Fruit fly (Drosophila melanogaster) whole organism, embryonic: ENCODE measurements around the gene CG1494.
A peak's percentile ranks its signal among the peaks of the same experiment; 100 is the strongest.

Experiments used
- CG10267 ChIP-seq: fragments of 200-800 bp; sonication (Bioruptor generic); optimal IDR thresholded peaks from 2 replicates; lab custom pipeline; 2018; ENCODE audit warnings: missing biosample characterization, mild to moderate bottlenecking, missing genetic modification characterization, moderate library complexity
- CG10321 ChIP-seq: fragments of 200-800 bp; sonication (Bioruptor generic); IDR thresholded peaks from 2 replicates; pipeline ENCODE4 v1.3.6; 2022; ENCODE audit warnings: missing biosample characterization, missing genetic modification characterization
- CG10654 ChIP-seq: fragments of 200-800 bp; sonication (Bioruptor generic); optimal IDR thresholded peaks from 2 replicates; lab custom pipeline; 2016; ENCODE audit warnings: missing biosample characterization, missing genetic modification characterization
- CG11093 ChIP-seq: fragments of 200-800 bp; sonication (Bioruptor generic); IDR thresholded peaks from 3 replicates; pipeline ENCODE4 v1.3.6; 2022; ENCODE audit warnings: missing biosample characterization, missing genetic modification characterization
- CG12155 ChIP-seq: fragments of 200-800 bp; sonication (Bioruptor generic); optimal IDR thresholded peaks from 3 replicates; lab custom pipeline; 2016; ENCODE audit warnings: missing biosample characterization, missing genetic modification characterization
- CG12659 ChIP-seq: fragments of 200-800 bp; sonication (Bioruptor generic); optimal IDR thresholded peaks from 3 replicates; lab custom pipeline; 2017; ENCODE audit warnings: mild to moderate bottlenecking, missing biosample characterization, missing genetic modification reagents, missing genetic modification characterization
- CG12942 ChIP-seq: fragments of 200-800 bp; sonication (Bioruptor generic); optimal IDR thresholded peaks from 3 replicates; lab custom pipeline; 2016; ENCODE audit warnings: missing biosample characterization, missing genetic modification characterization
- CG1792 ChIP-seq: fragments of 200-800 bp; sonication (Bioruptor generic); optimal IDR thresholded peaks from 2 replicates; lab custom pipeline; 2016; ENCODE audit warnings: missing biosample characterization, missing genetic modification characterization
- CG18011 ChIP-seq: fragments of 200-800 bp; sonication (Bioruptor generic); optimal IDR thresholded peaks from 2 replicates; lab custom pipeline; 2017; ENCODE audit warnings: missing biosample characterization, missing genetic modification characterization, mild to moderate bottlenecking, moderate library complexity, missing genotype
- CG18764 ChIP-seq: fragments of 200-800 bp; sonication (Bioruptor generic); optimal IDR thresholded peaks from 3 replicates; lab custom pipeline; 2016; ENCODE audit warnings: missing biosample characterization, missing genetic modification characterization
- CG3407 ChIP-seq: fragments of 200-800 bp; sonication (Bioruptor generic); optimal IDR thresholded peaks from 2 replicates; lab custom pipeline; 2018; ENCODE audit warnings: missing biosample characterization, mild to moderate bottlenecking, missing genetic modification characterization
- CG34422 ChIP-seq: fragments of 200-800 bp; sonication (Bioruptor generic); IDR thresholded peaks from 3 replicates; pipeline ENCODE4 v1.3.6; 2022; ENCODE audit warnings: missing biosample characterization, missing genetic modification characterization
- CG3847 ChIP-seq: fragments of 200-800 bp; sonication (Bioruptor generic); IDR thresholded peaks from 2 replicates; pipeline ENCODE4 v1.3.6; 2022; ENCODE audit warnings: missing biosample characterization, missing genetic modification characterization
- CG4282 ChIP-seq: fragments of 200-800 bp; sonication (Bioruptor generic); optimal IDR thresholded peaks from 2 replicates; lab custom pipeline; 2016; ENCODE audit warnings: missing biosample characterization, missing genetic modification characterization
- CG4424 ChIP-seq: fragments of 200-800 bp; sonication (Bioruptor generic); optimal IDR thresholded peaks from 3 replicates; lab custom pipeline; 2016; ENCODE audit warnings: missing biosample characterization, missing genetic modification characterization
- CG7357 ChIP-seq: fragments of 200-800 bp; sonication (Bioruptor generic); IDR thresholded peaks from 3 replicates; pipeline ENCODE4 v1.3.6; 2022; ENCODE audit warnings: missing biosample characterization, missing genetic modification characterization
- CG7372 ChIP-seq: fragments of 200-800 bp; sonication (Bioruptor generic); IDR thresholded peaks from 2 replicates; pipeline ENCODE4 v1.3.6; 2022; ENCODE audit warnings: missing biosample characterization, missing genetic modification characterization
- CG7786 ChIP-seq: fragments of 200-800 bp; sonication (Bioruptor generic); optimal IDR thresholded peaks from 2 replicates; lab custom pipeline; 2016; ENCODE audit warnings: missing biosample characterization, missing genetic modification characterization
- CG8089 ChIP-seq: fragments of 200-800 bp; sonication (Bioruptor generic); optimal IDR thresholded peaks from 3 replicates; lab custom pipeline; 2016; ENCODE audit warnings: missing biosample characterization, missing genetic modification characterization
- CG8765 ChIP-seq: fragments of 200-800 bp; sonication (Bioruptor generic); IDR thresholded peaks from 2 replicates; pipeline ENCODE4 v1.3.6; 2022; ENCODE audit warnings: missing biosample characterization, missing genetic modification characterization
- CG9437 ChIP-seq: fragments of 200-800 bp; sonication (Bioruptor generic); optimal IDR thresholded peaks from 2 replicates; lab custom pipeline; 2018; ENCODE audit warnings: missing biosample characterization, mild to moderate bottlenecking, missing genetic modification characterization
- CG9797 ChIP-seq: fragments of 200-800 bp; sonication (Bioruptor generic); optimal IDR thresholded peaks from 3 replicates; lab custom pipeline; 2018; ENCODE audit warnings: missing biosample characterization, mild to moderate bottlenecking, missing genetic modification characterization
- Camta ChIP-seq: fragments of 200-800 bp; sonication (Bioruptor generic); optimal IDR thresholded peaks from 2 replicates; lab custom pipeline; 2016; ENCODE audit warnings: missing biosample characterization, missing genetic modification characterization
- Drgx ChIP-seq: fragments of 200-800 bp; sonication (Bioruptor generic); IDR thresholded peaks from 2 replicates; pipeline ENCODE4 v1.3.6; 2022; ENCODE audit warnings: missing biosample characterization, missing genetic modification characterization
- Hand ChIP-seq: fragments of 200-800 bp; sonication (Bioruptor generic); optimal IDR thresholded peaks from 2 replicates; lab custom pipeline; 2017; ENCODE audit warnings: mild to moderate bottlenecking, missing biosample characterization, missing genetic modification reagents, missing genetic modification characterization
- Hr51 ChIP-seq, 2 experiments: fragments of 200-800 bp; sonication (Bioruptor generic); optimal IDR thresholded peaks; 2 replicates in 1 of 2; 3 replicates in 1 of 2; lab custom pipeline; 2016 to 2018; ENCODE audit warnings: missing biosample characterization in 2 of 2, missing genetic modification characterization in 2 of 2, mild to moderate bottlenecking in 1 of 2, moderate library complexity in 1 of 2
- MTF-1 ChIP-seq: fragments of 200-800 bp; sonication (Bioruptor generic); optimal IDR thresholded peaks from 2 replicates; lab custom pipeline; 2018; ENCODE audit warnings: missing biosample characterization, mild to moderate bottlenecking, missing genetic modification characterization, borderline replicate concordance
- Max ChIP-seq: fragments of 200-800 bp; sonication (Bioruptor generic); optimal IDR thresholded peaks from 2 replicates; lab custom pipeline; 2016; ENCODE audit warnings: missing biosample characterization, mild to moderate bottlenecking, missing genetic modification characterization
- Vsx1 ChIP-seq: fragments of 200-800 bp; sonication (Bioruptor generic); optimal IDR thresholded peaks from 2 replicates; lab custom pipeline; 2017; ENCODE audit warnings: missing biosample characterization, mild to moderate bottlenecking, missing genetic modification characterization, missing genetic modification reagents
- Xrp1 ChIP-seq: fragments of 200-800 bp; sonication (Bioruptor generic); IDR thresholded peaks from 2 replicates; pipeline ENCODE4 v1.3.6; 2022; ENCODE audit warnings: missing biosample characterization, missing genetic modification characterization
- ap ChIP-seq: fragments of 200-800 bp; sonication (Bioruptor generic); IDR thresholded peaks from 2 replicates; pipeline ENCODE4 v1.3.6; 2022; ENCODE audit warnings: missing biosample characterization, missing genetic modification characterization
- bsh ChIP-seq, 2 experiments: fragments of 200-800 bp; sonication (Bioruptor generic); optimal IDR thresholded peaks; 2 replicates each; lab custom pipeline; 2017 to 2018; ENCODE audit warnings: mild to moderate bottlenecking in 2 of 2, missing biosample characterization in 2 of 2, missing genetic modification characterization in 2 of 2, moderate library complexity in 1 of 2
- corto ChIP-seq: fragments of 200-800 bp; sonication (Bioruptor generic); optimal IDR thresholded peaks from 2 replicates; lab custom pipeline; 2016; ENCODE audit warnings: missing biosample characterization, mild to moderate bottlenecking, missing genetic modification characterization, moderate library complexity
- crc ChIP-seq: fragments of 200-800 bp; sonication (Bioruptor generic); optimal IDR thresholded peaks from 2 replicates; lab custom pipeline; 2016; ENCODE audit warnings: missing biosample characterization, missing genetic modification characterization
- dimm ChIP-seq: fragments of 200-800 bp; sonication (Bioruptor generic); IDR thresholded peaks from 2 replicates; pipeline ENCODE4 v1.3.6; 2022; ENCODE audit warnings: missing biosample characterization, missing genetic modification characterization
- dpn ChIP-seq, 2 experiments: fragments of 200-800 bp; sonication (Bioruptor generic); optimal IDR thresholded peaks; 3 replicates each; lab custom pipeline; 2016; ENCODE audit warnings: missing biosample characterization in 2 of 2, missing genetic modification characterization in 2 of 2
- inv ChIP-seq: fragments of 200-800 bp; sonication (Bioruptor generic); IDR thresholded peaks from 2 replicates; pipeline ENCODE4 v1.3.6; 2022; ENCODE audit warnings: missing biosample characterization, missing genetic modification characterization; ENCODE audit not compliant: partially characterized antibody
- jumu ChIP-seq: fragments of 200-800 bp; sonication (Bioruptor generic); optimal IDR thresholded peaks from 3 replicates; lab custom pipeline; 2016; ENCODE audit warnings: missing biosample characterization, missing genetic modification characterization
- kah ChIP-seq: fragments of 200-800 bp; sonication (Bioruptor generic); optimal IDR thresholded peaks from 2 replicates; lab custom pipeline; 2018; ENCODE audit warnings: missing biosample characterization, mild to moderate bottlenecking, missing genetic modification characterization
- kay ChIP-seq: fragments of 200-800 bp; sonication (Bioruptor generic); optimal IDR thresholded peaks from 2 replicates; lab custom pipeline; 2016; ENCODE audit warnings: missing biosample characterization, missing genetic modification characterization
- kni ChIP-seq: fragments of 200-800 bp; sonication (Bioruptor generic); optimal IDR thresholded peaks from 3 replicates; lab custom pipeline; 2017; ENCODE audit warnings: mild to moderate bottlenecking, missing biosample characterization, missing genetic modification reagents, missing genetic modification characterization
- nerfin-1 ChIP-seq: fragments of 200-800 bp; sonication (Bioruptor generic); optimal IDR thresholded peaks from 3 replicates; lab custom pipeline; 2019; ENCODE audit warnings: missing biosample characterization, mild to moderate bottlenecking, missing genetic modification characterization, moderate library complexity
- odd ChIP-seq: fragments of 200-800 bp; sonication (Bioruptor generic); optimal IDR thresholded peaks from 2 replicates; lab custom pipeline; 2017; ENCODE audit warnings: missing biosample characterization, mild to moderate bottlenecking, missing genetic modification characterization
- org-1 ChIP-seq: fragments of 200-800 bp; sonication (Bioruptor generic); optimal IDR thresholded peaks from 2 replicates; lab custom pipeline; 2017; ENCODE audit warnings: missing biosample characterization, missing genetic modification characterization
- otp ChIP-seq: fragments of 200-800 bp; sonication (Bioruptor generic); IDR thresholded peaks from 3 replicates; pipeline ENCODE4, ENCODE4 v1.3.6; 2022; ENCODE audit warnings: missing biosample characterization, missing genetic modification characterization
- so ChIP-seq: fragments of 200-800 bp; sonication (Bioruptor generic); IDR thresholded peaks from 3 replicates; pipeline ENCODE4 v1.3.6; 2022; ENCODE audit warnings: missing biosample characterization, missing genetic modification characterization
- ssp ChIP-seq: fragments of 200-800 bp; sonication (Bioruptor generic); IDR thresholded peaks from 2 replicates; pipeline ENCODE4 v1.3.6; 2022; ENCODE audit warnings: missing biosample characterization, missing genetic modification characterization
- stwl ChIP-seq: fragments of 200-800 bp; sonication (Bioruptor generic); optimal IDR thresholded peaks from 3 replicates; lab custom pipeline; 2018; ENCODE audit warnings: missing biosample characterization, mild to moderate bottlenecking, missing genetic modification characterization, moderate library complexity
- twi ChIP-seq: fragments of 200-800 bp; optimal IDR thresholded peaks from 2 replicates; lab custom pipeline; 2019; ENCODE audit warnings: missing biosample characterization, mild to moderate bottlenecking, missing genetic modification characterization, moderate library complexity
- tx ChIP-seq: fragments of 200-800 bp; sonication (Bioruptor generic); optimal IDR thresholded peaks from 2 replicates; lab custom pipeline; 2016; ENCODE audit warnings: missing biosample characterization, missing genetic modification characterization

Gene CG1494

dm6 chrX:21339476-21339931 lies 54.4 kb downstream of the CG1494 start, which contains the start of the genes tty and fliI (continued):
- TF ChIP-seq CG18011 (GFP tag; lab: Kevin White, UChicago): peak; percentile 69
- TF ChIP-seq CG8089 (GFP tag; lab: Kevin White, UChicago): peak; percentile 68
- TF ChIP-seq CG10267 (tag; lab: Kevin White, UChicago): peak; percentile 90
- TF ChIP-seq Vsx1 (GFP tag; lab: Kevin White, UChicago): peak; percentile 74
- peak; percentile 87 for TF ChIP-seq CG7786 (GFP tag; lab: Kevin White, UChicago)
- no peak for TF ChIP-seq kni
- TF ChIP-seq CG9437 (GFP tag; lab: Kevin White, UChicago): peak; percentile 58
- peak; percentile 81 for TF ChIP-seq CG12942
- TF ChIP-seq CG9797: peak; percentile 90
- peak; percentile 88 for TF ChIP-seq ap
- peak; percentile 79 for TF ChIP-seq Camta
- TF ChIP-seq bsh (GFP tag; optimal IDR thresholded peaks at IDR 0.05; lab: Kevin White, UChicago): peak; percentile 75 to 96
- TF ChIP-seq CG7372 (GFP tag; lab: Robert Waterston, UW): peak; percentile 83
- peak; percentile 74 for TF ChIP-seq ssp (GFP tag; lab: Robert Waterston, UW)
- peak; percentile 74 for TF ChIP-seq stwl (tag; lab: Kevin White, UChicago)
- TF ChIP-seq CG4424 (GFP tag; lab: Kevin White, UChicago): peak; percentile 65
- peak; percentile 78 for TF ChIP-seq crc (GFP tag; lab: Kevin White, UChicago)
- peak; percentile 84 for TF ChIP-seq otp (GFP tag; lab: Robert Waterston, UW)
- TF ChIP-seq CG8765 (GFP tag; lab: Robert Waterston, UW): peak; percentile 86
- TF ChIP-seq Max: peak; percentile 69
- peak; percentile 85 for TF ChIP-seq jumu (GFP tag; lab: Kevin White, UChicago)
- peak; percentile 92 for TF ChIP-seq CG3847
- TF ChIP-seq CG4282 (GFP tag; lab: Kevin White, UChicago): peak; percentile 56
- peak; percentile 6 for TF ChIP-seq kah
- TF ChIP-seq Xrp1 (GFP tag; lab: Robert Waterston, UW): peak; percentile 87
- peak; percentile 94 for TF ChIP-seq CG34422 (GFP tag; lab: Robert Waterston, UW)
- TF ChIP-seq org-1: peak; percentile 54
- peak; percentile 54 for TF ChIP-seq dimm
- peak; percentile 24 for TF ChIP-seq nerfin-1 (tag; lab: Kevin White, UChicago)
- peak; percentile 30 for TF ChIP-seq Hand
- no peak for TF ChIP-seq corto (GFP tag; lab: Kevin White, UChicago)
- TF ChIP-seq tx (GFP tag; lab: Kevin White, UChicago): peak; percentile 87
- TF ChIP-seq CG12155 (GFP tag; lab: Kevin White, UChicago): peak; percentile 78
- peak; percentile 86; the same call in 2 of the 3 replicates for TF ChIP-seq CG11093 (GFP tag; lab: Robert Waterston, UW)
- TF ChIP-seq kay (GFP tag; lab: Kevin White, UChicago): peak; percentile 50
- peak; percentile 68 for TF ChIP-seq CG18764 (GFP tag; lab: Kevin White, UChicago)
- peak; percentile 76 to 83 for TF ChIP-seq Hr51 (GFP tag; optimal IDR thresholded peaks at IDR 0.05; lab: Kevin White, UChicago)
- TF ChIP-seq CG12659: peak; percentile 88
- peak; percentile 55 for TF ChIP-seq CG1792 (GFP tag; lab: Kevin White, UChicago)
- TF ChIP-seq CG3407 (GFP tag; lab: Kevin White, UChicago): peak; percentile 66
- peak; percentile 75 for TF ChIP-seq CG7357 (GFP tag; lab: Robert Waterston, UW)
- TF ChIP-seq CG10321 (GFP tag; lab: Robert Waterston, UW): peak; percentile 49; the same call in 1 of the 2 replicates
- TF ChIP-seq inv (GFP tag; lab: Robert Waterston, UW): peak; percentile 32; the same call in 1 of the 2 replicates
- TF ChIP-seq dpn (GFP tag; optimal IDR thresholded peaks at IDR 0.05; lab: Kevin White, UChicago): peak; percentile 83 to 85
- TF ChIP-seq MTF-1 (GFP tag; lab: Kevin White, UChicago): no peak
- TF ChIP-seq Drgx (GFP tag; lab: Robert Waterston, UW): peak; percentile 92
- TF ChIP-seq twi (tag; lab: Kevin White, UChicago): peak; percentile 41
- no peak for TF ChIP-seq odd (GFP tag; lab: Kevin White, UChicago)
- TF ChIP-seq so (GFP tag; lab: Robert Waterston, UW): peak; percentile 74; the same call in 2 of the 3 replicates
- TF ChIP-seq CG10654 (GFP tag; lab: Kevin White, UChicago): peak; percentile 78
